Fruit fly (Drosophila melanogaster) whole organism, prepupa: ENCODE results near the gene CG31633.

Source experiments
- CG3032 ChIP-seq: fragments of 200-800 bp; optimal IDR thresholded peaks from 2 replicates; lab custom pipeline; 2019; ENCODE audit warnings: missing biosample characterization, mild to moderate bottlenecking, missing genetic modification characterization, moderate library complexity
- CG32006 ChIP-seq: fragments of 200-800 bp; sonication (Bioruptor generic); optimal IDR thresholded peaks from 3 replicates; lab custom pipeline; 2017; ENCODE audit warnings: missing biosample characterization, mild to moderate bottlenecking, missing genetic modification characterization
- CG34406 ChIP-seq: fragments of 200-800 bp; sonication (Bioruptor generic); optimal IDR thresholded peaks from 3 replicates; lab custom pipeline; 2016; ENCODE audit warnings: missing biosample characterization, missing genetic modification characterization
- CG3919 ChIP-seq: fragments of 200-800 bp; sonication (Bioruptor generic); optimal IDR thresholded peaks from 3 replicates; lab custom pipeline; 2016; ENCODE audit warnings: missing biosample characterization, missing genetic modification characterization
- Eip78C ChIP-seq: fragments of 200-800 bp; sonication (Bioruptor generic); peaks from one replicate; lab custom pipeline; 2016; ENCODE audit warnings: missing biosample characterization, missing genetic modification characterization
- fd85E ChIP-seq: fragments of 200-800 bp; sonication (Bioruptor generic); optimal IDR thresholded peaks from 3 replicates; lab custom pipeline; 2016; ENCODE audit warnings: missing biosample characterization, missing genetic modification characterization
- salr ChIP-seq, 2 experiments: fragments of 200-800 bp; sonication (Bioruptor generic); optimal IDR thresholded peaks; 3 replicates each; lab custom pipeline; 2016 to 2018; ENCODE audit warnings: missing biosample characterization in 2 of 2, missing genetic modification characterization in 2 of 2, mild to moderate bottlenecking in 1 of 2
- spab ChIP-seq: fragments of 200-800 bp; sonication (Bioruptor generic); optimal IDR thresholded peaks from 2 replicates; lab custom pipeline; 2017; ENCODE audit warnings: missing biosample characterization, mild to moderate bottlenecking, missing genetic modification characterization, missing genetic modification reagents

DNA sequence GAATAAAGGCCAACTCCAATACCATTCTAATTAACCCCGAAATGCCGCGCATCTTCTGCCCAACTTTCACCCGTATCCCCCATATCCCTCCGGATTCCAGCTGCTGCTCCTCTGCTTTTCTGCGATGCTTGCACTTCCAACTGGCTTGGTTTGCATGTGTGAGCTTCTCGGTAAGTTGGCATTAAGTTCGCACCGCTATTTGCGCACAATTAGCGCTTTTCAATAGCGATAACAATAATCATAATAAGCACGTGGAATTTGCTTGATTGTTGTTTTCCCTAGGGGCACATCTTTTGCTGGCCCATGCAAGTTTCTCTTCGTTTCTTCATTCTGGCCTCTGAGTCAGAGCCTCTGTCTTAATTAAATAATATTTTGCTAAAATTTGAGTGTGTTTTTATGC lies 34.1 kb downstream of the CG31633 start:
- TF ChIP-seq salr (GFP tag; optimal IDR thresholded peaks at IDR 0.05; lab: Kevin White, UChicago) (no peak), fd85E (GFP tag; lab: Kevin White, UChicago) (no peak), Eip78C (GFP tag; lab: Kevin White, UChicago) (no peak), CG3032 (tag; lab: Kevin White, UChicago) (no peak), CG32006 (GFP tag; lab: Kevin White, UChicago) (no peak), CG34406 (GFP tag; lab: Kevin White, UChicago) (no peak), spab (no peak), CG3919 (GFP tag; lab: Kevin White, UChicago) (no peak)
